Fruit fly (Drosophila melanogaster): Measurements from ENCODE around the gene CG6845.

CG6845 gene

DNA sequence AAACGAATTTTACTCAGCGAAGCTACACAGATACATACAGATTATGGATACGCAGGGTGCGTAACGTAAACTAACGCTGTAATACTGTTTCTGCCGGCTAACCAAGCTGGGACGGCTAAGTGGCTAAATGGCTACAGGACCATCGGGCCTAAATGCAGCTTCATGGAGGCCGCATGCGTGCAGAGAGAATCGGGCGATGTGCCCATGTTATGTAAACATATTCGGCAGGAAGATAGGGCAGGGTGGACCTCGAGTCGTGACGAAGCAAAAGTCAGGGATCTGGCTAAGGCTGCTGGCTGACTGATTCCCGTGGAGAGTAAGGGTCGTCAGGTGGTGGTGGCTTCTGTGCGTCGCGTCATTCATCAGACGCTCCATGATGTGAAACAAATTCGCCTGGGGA, 7.4 kb downstream of the CG6845 start:
- TF ChIP-seq usp (GFP tag; optimal IDR thresholded peaks at IDR 0.05): no peak
- no peak for TF ChIP-seq Dll (optimal IDR thresholded peaks at IDR 0.05)
- TF ChIP-seq EcR (GFP tag; optimal IDR thresholded peaks at IDR 0.05): no peak
- no peak for TF ChIP-seq CG8478 (optimal IDR thresholded peaks at IDR 0.05)
- no peak for TF ChIP-seq pan (optimal IDR thresholded peaks at IDR 0.05)
- TF ChIP-seq psq (optimal IDR thresholded peaks at IDR 0.05): no peak

DNA sequence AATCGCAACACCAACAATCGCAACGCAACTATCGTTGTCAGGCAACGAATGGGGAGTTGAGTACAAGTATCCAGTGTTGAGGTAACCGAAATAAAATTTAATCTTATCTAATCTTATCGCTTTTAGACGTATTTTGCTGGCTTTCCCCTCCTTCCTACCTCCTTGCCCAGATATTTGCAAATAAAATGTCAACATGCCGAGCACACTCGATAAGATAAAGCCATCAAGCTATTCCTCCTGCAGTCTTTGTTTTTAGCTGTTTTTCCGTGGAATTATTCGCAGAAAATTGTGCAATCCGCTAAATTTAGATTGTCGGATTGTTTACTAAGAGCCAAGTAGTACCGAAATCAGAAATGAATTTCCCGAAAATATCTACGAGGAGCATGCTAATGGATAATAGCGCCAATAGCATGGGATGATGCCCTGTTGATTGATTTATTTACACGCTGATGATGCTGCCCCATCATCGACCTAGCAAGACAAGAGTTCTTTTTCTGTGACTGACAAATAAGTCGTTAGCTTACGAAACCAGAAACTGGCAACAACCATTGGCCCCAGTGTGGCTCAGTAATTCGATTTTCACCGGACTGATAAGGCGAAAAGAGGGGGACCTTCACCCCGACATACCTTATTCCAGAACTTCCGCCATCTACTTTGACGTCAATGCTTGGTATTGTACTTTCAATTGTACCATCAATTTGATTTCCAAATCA, 10.5 kb downstream of the CG6845 start:
- TF ChIP-seq EcR (GFP tag; optimal IDR thresholded peaks at IDR 0.05) (no peak), psq (optimal IDR thresholded peaks at IDR 0.05) (no peak), usp (GFP tag; optimal IDR thresholded peaks at IDR 0.05) (no peak), CG8478 (optimal IDR thresholded peaks at IDR 0.05) (no peak), Dll (optimal IDR thresholded peaks at IDR 0.05) (no peak), pan (optimal IDR thresholded peaks at IDR 0.05) (no peak)

DNA sequence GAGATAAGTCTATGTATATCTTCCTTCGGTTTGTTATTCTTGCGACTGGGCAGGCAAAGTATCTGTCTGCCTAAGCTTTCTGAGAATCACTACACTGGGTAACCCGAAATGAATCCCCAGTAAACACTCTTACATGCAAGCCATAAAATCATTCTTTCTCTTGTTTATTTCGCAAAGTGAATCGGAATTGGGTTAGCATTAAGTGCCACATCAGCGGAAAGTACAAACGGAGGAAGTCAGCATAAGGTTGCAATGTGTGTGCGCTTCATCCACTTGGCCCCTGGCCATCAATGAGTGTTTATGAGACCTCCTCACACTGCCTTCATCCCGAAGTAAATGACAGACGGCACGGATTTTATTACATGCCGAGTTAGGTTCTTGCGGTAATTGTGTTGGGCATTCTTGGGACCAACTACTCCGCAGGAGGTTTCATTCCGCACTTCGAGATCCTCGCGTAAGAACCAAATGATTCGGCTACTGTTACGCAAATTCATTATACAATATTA, 11.5 kb downstream of the CG6845 start:
- TF ChIP-seq CG8478 (optimal IDR thresholded peaks at IDR 0.05) (no peak), usp (GFP tag; optimal IDR thresholded peaks at IDR 0.05) (no peak), pan (optimal IDR thresholded peaks at IDR 0.05) (no peak), psq (optimal IDR thresholded peaks at IDR 0.05) (no peak), EcR (GFP tag; optimal IDR thresholded peaks at IDR 0.05) (no peak), Dll (optimal IDR thresholded peaks at IDR 0.05) (no peak)

DNA sequence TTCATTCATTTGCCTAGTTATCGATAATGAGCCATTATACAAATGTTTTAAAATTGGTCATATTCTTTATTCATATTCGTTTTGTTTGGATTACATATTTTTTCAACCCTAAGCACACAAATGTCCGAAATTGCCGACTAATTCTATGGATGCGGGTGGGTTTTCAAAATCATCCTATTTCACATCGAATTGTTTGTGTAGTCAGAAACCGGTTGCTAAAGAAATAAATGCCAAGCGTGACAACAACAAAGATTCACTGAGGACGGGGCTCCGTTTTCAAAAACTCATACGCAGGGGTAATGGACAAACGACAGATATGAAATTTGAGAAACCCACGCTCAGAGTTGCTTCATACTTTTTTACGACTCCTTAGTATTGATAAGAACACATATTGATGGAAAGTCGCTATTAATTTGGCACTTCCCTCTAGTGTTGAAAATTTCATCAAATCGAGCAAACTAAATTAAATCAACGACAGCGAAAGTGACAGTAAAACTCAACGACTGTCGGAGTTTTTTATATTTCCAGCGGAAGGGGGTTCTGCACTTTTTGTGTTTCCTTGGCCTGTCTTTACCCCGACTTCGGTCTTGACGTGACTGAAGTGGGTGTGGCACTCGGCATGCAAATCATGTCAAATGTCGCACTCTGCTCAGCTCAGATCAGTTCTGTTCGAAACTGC, 13.3 kb downstream of the CG6845 start:
- TF ChIP-seq psq (optimal IDR thresholded peaks at IDR 0.05): no peak
- no peak for TF ChIP-seq EcR (GFP tag; optimal IDR thresholded peaks at IDR 0.05)
- no peak for TF ChIP-seq usp (GFP tag; optimal IDR thresholded peaks at IDR 0.05)
- no peak for TF ChIP-seq pan (optimal IDR thresholded peaks at IDR 0.05)
- no peak for TF ChIP-seq CG8478 (optimal IDR thresholded peaks at IDR 0.05)
- TF ChIP-seq Dll (optimal IDR thresholded peaks at IDR 0.05): no peak

DNA sequence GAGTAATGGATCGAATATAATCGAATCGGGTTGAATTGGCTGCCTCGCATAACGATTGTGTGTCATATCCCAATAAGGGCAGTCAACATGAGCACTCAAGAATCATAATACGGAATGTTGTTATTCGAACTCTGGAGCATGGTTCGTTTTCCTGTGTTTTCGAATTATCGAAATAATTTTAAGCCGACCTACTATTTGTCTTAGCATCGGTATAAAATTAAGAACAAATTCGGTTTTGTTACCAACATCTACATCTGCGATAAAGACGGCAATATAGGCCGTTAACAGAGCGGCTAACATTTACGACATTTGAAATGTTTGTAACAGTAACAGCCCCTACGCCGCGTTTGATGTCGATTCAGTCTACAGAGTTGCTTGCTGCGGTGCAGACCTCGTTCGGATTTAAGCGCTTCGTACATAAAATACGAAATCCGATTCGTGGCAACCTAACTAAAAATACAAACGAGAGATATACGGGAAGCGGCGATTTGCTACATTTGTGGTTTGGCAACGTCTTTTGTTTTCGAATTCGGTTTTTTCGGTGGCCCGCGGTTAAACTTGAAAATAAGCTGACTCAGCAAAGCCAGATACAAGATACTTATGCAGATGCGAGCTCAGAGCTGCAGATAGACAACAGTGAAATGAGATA, 14.3 kb downstream of the CG6845 start:
- TF ChIP-seq usp (GFP tag; optimal IDR thresholded peaks at IDR 0.05) (no peak), pan (optimal IDR thresholded peaks at IDR 0.05) (no peak), Dll (optimal IDR thresholded peaks at IDR 0.05) (no peak)

DNA sequence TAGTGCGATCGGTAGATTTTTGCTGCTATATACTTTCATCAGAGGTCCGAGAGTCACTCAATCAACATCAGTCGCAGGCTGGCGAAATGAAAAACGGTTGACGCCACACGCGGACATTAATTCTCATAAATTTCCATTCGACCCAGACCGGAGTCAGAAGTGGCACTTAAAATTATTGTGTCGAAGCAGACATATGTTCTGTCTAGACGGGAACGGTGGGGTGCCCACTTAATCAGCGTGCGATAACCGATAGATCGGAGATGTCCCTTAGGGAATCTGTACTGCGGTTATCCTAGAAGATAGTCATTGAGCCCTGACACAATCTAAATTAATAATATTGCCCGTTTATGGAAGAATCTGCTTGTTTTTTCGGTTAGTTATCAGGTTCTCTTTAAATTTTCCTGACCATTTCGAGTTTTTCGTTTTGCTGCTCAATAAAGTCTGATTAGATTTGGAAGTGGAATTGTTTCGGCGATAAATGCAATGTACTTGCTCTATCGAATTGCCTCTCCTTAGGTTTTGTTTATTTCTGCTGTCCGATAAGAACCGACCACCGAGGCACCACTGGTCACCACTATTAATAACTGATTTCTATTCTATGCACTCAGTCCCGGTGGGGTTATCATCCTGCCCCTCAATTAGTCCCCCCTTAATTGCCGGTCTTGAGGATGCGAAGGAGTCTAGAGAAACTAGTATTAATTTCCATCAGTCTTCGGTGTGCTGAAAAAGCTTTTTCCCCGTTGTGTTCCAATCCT, 15.8 kb downstream of the CG6845 start:
- TF ChIP-seq usp (GFP tag; optimal IDR thresholded peaks at IDR 0.05): no peak
- no peak for TF ChIP-seq CG8478 (optimal IDR thresholded peaks at IDR 0.05)
- TF ChIP-seq Dll (optimal IDR thresholded peaks at IDR 0.05): no peak
- TF ChIP-seq psq (optimal IDR thresholded peaks at IDR 0.05): no peak

DNA sequence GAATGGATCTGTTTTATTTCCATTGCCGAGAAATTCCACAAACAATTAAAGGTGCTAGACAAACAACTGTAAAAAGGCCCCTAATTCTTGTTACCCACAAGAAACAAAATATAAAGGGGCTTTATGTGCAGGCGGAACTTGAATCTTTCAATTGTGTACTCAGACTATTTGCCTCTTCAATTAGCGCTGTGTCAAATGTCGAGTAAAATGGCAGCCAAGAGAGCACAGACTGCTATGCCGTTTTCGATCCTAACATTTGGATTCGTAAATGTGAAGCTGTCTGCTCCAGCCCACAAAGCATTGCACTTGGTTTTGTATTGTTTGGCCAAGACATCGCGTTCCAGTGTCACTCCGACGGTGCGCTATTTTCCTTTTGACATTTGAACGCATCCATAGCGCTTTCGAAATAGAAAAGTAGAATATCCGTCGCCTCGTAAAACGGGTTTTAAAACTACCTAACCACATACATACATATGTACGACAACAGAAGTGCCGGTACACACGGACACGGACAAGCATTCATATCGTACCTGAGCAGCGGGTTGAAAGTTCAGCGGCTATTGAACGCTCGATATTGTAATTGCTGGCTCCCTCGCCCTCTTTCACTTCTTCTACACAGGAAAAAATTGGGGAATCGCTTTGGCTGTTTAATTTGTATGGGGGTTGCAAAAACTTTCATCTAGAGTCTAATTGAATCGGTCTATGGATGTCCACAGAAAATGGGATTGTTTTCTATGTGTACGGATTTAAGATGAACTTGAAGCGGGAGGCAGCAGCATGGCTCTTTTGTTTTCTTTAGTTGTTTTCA, 20.0 kb downstream of the CG6845 start:
- TF ChIP-seq CG8478 (optimal IDR thresholded peaks at IDR 0.05) (no peak), usp (GFP tag; optimal IDR thresholded peaks at IDR 0.05) (no peak), psq (optimal IDR thresholded peaks at IDR 0.05) (no peak), Dll (optimal IDR thresholded peaks at IDR 0.05) (no peak), pan (optimal IDR thresholded peaks at IDR 0.05) (no peak), EcR (GFP tag; optimal IDR thresholded peaks at IDR 0.05) (no peak)

DNA sequence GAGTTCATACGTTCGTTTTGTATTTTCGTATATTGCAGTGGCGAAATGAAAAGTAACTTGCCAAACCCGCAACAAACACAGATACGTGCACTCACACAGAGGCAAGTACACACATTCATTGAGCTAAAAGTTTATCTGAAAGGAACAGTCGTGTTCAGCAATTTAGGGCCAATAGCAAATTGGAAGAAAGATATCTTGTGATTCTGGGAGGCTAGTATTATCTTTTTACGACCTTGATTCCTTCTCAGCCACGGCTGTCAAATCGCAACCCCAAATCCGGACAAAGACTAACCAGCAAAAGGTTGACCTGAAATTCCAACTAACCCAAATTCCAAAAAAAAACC, 20.5 kb downstream of the CG6845 start:
- TF ChIP-seq psq (optimal IDR thresholded peaks at IDR 0.05) (no peak), EcR (GFP tag; optimal IDR thresholded peaks at IDR 0.05) (no peak), CG8478 (optimal IDR thresholded peaks at IDR 0.05) (no peak), usp (GFP tag; optimal IDR thresholded peaks at IDR 0.05) (no peak), pan (optimal IDR thresholded peaks at IDR 0.05) (no peak), Dll (optimal IDR thresholded peaks at IDR 0.05) (no peak)

DNA sequence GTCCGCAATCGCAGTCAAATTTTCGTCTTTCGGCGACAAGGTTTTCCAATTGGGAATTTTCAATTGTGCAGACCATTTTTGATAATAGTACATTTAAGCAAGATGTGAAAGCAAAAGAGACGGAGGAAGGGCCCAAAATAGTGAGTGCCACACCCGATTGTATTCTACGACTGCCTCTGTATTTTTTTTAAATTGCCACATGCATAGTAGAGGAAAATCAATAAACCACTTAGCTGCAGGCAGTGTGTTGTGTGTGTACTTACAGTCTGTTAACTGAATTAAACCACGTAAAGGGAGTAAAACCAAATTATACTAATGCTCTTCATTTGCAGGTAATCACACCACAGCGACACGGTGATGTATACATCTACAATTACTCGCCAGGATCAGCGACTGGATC, 25.5 kb downstream of the CG6845 start:
- no peak for TF ChIP-seq usp (GFP tag; optimal IDR thresholded peaks at IDR 0.05)
- no peak for TF ChIP-seq CG8478 (optimal IDR thresholded peaks at IDR 0.05)
- TF ChIP-seq pan (optimal IDR thresholded peaks at IDR 0.05): no peak
- no peak for TF ChIP-seq psq (optimal IDR thresholded peaks at IDR 0.05)

DNA sequence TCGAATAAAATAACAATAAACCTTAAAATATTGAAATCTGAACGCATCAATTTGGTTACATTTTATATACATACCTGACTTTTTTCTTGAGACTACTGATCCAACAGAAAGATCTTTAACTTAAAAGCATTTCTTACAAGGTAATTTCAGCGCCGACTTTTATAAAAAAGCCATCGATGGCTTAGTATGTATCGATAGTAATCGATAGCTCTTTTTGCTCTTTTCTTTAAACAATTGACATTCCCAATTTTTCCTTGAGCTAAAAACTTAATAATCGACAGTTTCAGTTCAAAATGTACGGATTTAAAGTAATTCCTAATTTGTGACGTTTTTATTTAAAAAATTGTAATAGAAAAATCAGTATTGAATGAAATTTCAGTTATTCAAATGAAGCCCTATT, 28.3 kb downstream of the CG6845 start:
- no peak for TF ChIP-seq usp (GFP tag; optimal IDR thresholded peaks at IDR 0.05)

DNA sequence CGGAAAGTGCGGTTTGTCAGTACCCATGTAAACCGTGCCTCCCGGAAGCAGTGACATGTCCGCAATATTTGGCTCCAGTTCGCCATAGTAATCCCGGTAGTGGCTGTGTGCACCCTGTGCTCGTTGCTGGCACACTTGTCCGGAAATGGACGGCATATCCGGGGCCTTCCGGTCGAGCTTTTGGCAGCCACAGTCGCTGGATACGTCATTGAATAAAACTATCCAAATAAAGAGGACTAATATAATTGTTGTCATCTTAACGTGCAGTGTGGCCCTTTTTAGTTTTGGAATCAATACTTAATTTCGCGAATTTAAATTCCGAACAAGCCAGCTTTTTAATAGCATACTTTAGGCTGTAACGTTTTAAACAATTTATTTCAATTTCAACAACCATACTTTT, 29.7 kb downstream of the CG6845 start, which contains the start of gene CG7049:
TSS of gene CG7049 (minus strand) at position 280 of the 400 bp plus-strand sequence.
- TF ChIP-seq pan (optimal IDR thresholded peaks at IDR 0.05) (no peak), psq (optimal IDR thresholded peaks at IDR 0.05) (no peak), EcR (GFP tag; optimal IDR thresholded peaks at IDR 0.05) (no peak), Dll (optimal IDR thresholded peaks at IDR 0.05) (no peak), usp (GFP tag; optimal IDR thresholded peaks at IDR 0.05) (no peak), CG8478 (optimal IDR thresholded peaks at IDR 0.05) (no peak)

Data from whole organism.